Worm (Caenorhabditis elegans): ENCODE data around the gene C44H9.5.
"Not testable (repeated sequence)": the region's sequence is repeated elsewhere in the genome, so short reads cannot be mapped to it uniquely, and the experiment has no call there.

The C44H9.5 gene

DNA sequence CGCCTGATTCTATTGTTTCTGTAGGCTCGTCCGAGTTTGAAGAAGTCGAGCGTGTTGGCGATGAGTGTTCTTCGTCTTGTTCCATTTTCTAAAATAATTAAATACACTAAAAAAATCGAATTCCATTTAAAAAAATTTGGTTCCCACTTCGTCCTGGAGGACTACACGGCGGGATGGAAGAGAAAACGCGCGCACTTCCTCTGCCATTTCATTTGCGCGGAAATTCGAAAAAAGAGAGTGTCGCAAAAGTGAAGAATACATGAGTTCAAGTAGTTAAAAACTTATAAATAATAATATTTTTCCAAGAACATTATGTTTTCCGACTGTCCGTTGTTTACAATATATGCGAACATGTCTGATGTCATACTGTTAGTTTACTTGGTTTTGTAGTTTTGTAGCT is 20.3 kb upstream of the C44H9.5 start, which contains the start of gene T07F10.3 (continued):
- TF ChIP-seq hlh-30 (tag; optimal IDR thresholded peaks at IDR 0.05; ENCODE audit: insufficient read depth) (no peak), nhr-76 (tag; optimal IDR thresholded peaks at IDR 0.05) (no peak), nhr-41 (GFP tag; IDR thresholded peaks at IDR 0.05) (no peak), arid-1 (GFP tag; conservative IDR thresholded peaks at IDR 0.05) (peak; percentile 58), F37D6.2 (tag; optimal IDR thresholded peaks at IDR 0.05) (peak; percentile 47), spr-1 (tag; optimal IDR thresholded peaks at IDR 0.05) (peak; percentile 69), madf-9 (GFP tag; conservative IDR thresholded peaks at IDR 0.05) (peak; percentile 87), snpc-1.2 (GFP tag; IDR thresholded peaks at IDR 0.05) (0 out of 2 replicates have a peak, but pooled peaks have one; percentile 63), aly-2 (tag; optimal IDR thresholded peaks at IDR 0.05) (no peak), rbr-2 (tag; optimal IDR thresholded peaks at IDR 0.05) (peak; percentile 69), dmd-6 (GFP tag; IDR thresholded peaks at IDR 0.05) (peak; percentile 86), egl-27 (tag; optimal IDR thresholded peaks at IDR 0.05) (no peak), ztf-7 (tag; optimal IDR thresholded peaks at IDR 0.05) (no peak), hmg-1.1 (GFP tag; IDR thresholded peaks at IDR 0.05) (0 out of 2 replicates have a peak, but pooled peaks have one; percentile 34), ZK546.5 (tag; optimal IDR thresholded peaks at IDR 0.05) (no peak), Y48G9A.11 (GFP tag; IDR thresholded peaks at IDR 0.05) (peak; percentile 88), Y105C5A.15 (GFP tag; IDR thresholded peaks at IDR 0.05) (no peak), nhr-48 (tag; optimal IDR thresholded peaks at IDR 0.05) (peak; percentile 51), ceh-28 (tag; optimal IDR thresholded peaks at IDR 0.05) (no peak), ceh-82 (tag; optimal IDR thresholded peaks at IDR 0.05) (no peak), tag-97 (GFP tag; IDR thresholded peaks at IDR 0.05) (peak; percentile 81; the same call in 1 of the 2 replicates)

DNA sequence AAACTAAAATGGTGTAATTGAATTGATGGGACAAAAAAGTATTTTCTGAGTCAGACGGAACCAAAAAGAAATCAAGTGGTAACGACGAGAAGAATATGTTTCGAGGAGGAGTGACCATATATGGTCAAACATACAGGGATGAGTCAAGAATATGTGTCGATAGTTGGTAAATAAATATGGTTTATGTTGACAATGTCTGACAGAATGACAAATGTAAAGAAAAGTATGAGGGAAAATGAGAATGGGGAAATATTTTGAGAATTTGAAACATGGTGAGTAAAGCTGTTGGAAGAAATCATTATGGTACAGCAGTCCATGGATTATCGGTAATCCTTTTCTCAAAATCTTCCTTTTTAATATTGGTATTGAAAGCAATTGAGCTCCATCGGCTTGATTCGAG is 18.3 kb upstream of the C44H9.5 start, which contains the start of gene nspg-1:
TSS of gene nspg-1 (minus strand) at position 101 of the 400 bp plus-strand sequence.
- TF ChIP-seq spr-1 (tag; optimal IDR thresholded peaks at IDR 0.05) (no peak), egl-43 (GFP tag; IDR thresholded peaks at IDR 0.05) (no peak), zfp-2 (tag; optimal IDR thresholded peaks at IDR 0.05) (no peak), Y75B8A.6 (GFP tag; IDR thresholded peaks at IDR 0.05) (no peak), duxl-1 (tag; optimal IDR thresholded peaks at IDR 0.05; ENCODE audit: poor library complexity) (no peak), nhr-48 (tag; optimal IDR thresholded peaks at IDR 0.05) (no peak), nhr-6 (tag; optimal IDR thresholded peaks at IDR 0.05) (peak; percentile 27), ztf-7 (tag; optimal IDR thresholded peaks at IDR 0.05) (no peak), unc-62 (GFP tag; optimal IDR thresholded peaks at IDR 0.05 in 1 of 2) (no peak), unc-62 (tag; optimal IDR thresholded peaks at IDR 0.05) (no peak)

DNA sequence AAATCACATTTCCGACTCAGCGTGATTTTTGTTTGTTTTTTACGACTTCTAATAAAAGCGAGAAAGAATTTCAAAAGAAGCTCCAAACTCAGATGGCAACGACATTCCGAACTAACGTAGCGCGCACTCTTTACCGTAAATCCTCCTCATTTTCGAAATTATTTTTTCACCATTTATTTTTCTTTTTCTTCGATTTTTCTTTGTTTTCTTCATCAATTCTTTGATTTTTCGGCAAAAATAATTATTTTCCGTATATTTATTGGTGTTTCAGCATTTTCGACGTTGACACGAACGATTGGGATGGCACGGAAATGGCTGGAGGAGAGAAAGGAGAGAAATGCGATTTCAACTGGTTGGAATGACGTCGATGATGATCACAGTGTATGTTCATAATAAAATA is 16.0 kb upstream of the C44H9.5 start, which contains the start of gene T07F10.5:
TSS of gene T07F10.5 (plus strand) at position 301 of the 400 bp plus-strand sequence.
- TF ChIP-seq aha-1 (tag); nhr-48 (tag; optimal IDR thresholded peaks at IDR 0.05); ztf-11 (tag; optimal IDR thresholded peaks at IDR 0.05): not testable (repeated sequence)

DNA sequence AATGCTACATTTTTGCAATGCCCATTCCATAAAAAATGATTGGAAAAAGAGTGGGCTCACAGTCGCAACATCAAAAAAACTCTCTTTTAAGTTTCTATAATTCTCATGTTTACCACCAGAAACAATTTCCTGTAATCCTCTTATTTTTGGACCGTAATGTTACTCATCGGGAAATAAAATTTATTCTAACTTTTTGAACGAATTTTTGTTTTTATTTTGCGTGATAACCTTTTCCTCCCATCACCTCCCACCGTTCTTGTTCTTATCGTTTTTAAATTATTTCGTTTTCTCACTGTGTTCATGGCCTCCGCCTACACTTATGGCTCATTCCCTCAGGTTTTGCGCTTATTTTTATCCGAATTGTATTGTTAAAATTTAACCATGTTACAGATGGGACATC is 9.5 kb upstream of the C44H9.5 start, which contains the start of gene anp-1:
TSS of gene anp-1 (plus strand) at position 301 of the 400 bp plus-strand sequence.
- TF ChIP-seq gei-8 (GFP tag; optimal IDR thresholded peaks at IDR 0.05) = no peak
- TF ChIP-seq lin-13 (GFP tag; optimal IDR thresholded peaks at IDR 0.05) = no peak
- no peak for TF ChIP-seq nhr-10 (tag; optimal IDR thresholded peaks at IDR 0.05)
- no peak for TF ChIP-seq jun-1 (tag; optimal IDR thresholded peaks at IDR 0.05)
- no peak for TF ChIP-seq T20F7.1 (GFP tag; optimal IDR thresholded peaks at IDR 0.05)
- TF ChIP-seq mxl-2 (GFP tag; conservative IDR thresholded peaks at IDR 0.05) = no peak
- no peak for TF ChIP-seq dmd-8 (GFP tag; IDR thresholded peaks at IDR 0.05)
- no peak for TF ChIP-seq Y5F2A.4 (GFP tag; optimal IDR thresholded peaks at IDR 0.05)
- no peak for TF ChIP-seq attf-4 (tag; optimal IDR thresholded peaks at IDR 0.05)
- TF ChIP-seq T26A8.4 (GFP tag; IDR thresholded peaks at IDR 0.05) = no peak
- TF ChIP-seq zip-11 (GFP tag; IDR thresholded peaks at IDR 0.05) = no peak
- TF ChIP-seq zfp-3 (GFP tag; conservative IDR thresholded peaks at IDR 0.05) = no peak
- TF ChIP-seq pha-4 (GFP tag; IDR thresholded peaks at IDR 0.05) = no peak
- TF ChIP-seq pha-4 (tag; optimal IDR thresholded peaks at IDR 0.05) = no peak
- TF ChIP-seq Y105C5A.15 (GFP tag; IDR thresholded peaks at IDR 0.05) = no peak
- no peak for TF ChIP-seq vab-7 (GFP tag; IDR thresholded peaks at IDR 0.05)
- TF ChIP-seq snpc-4 (tag; optimal IDR thresholded peaks at IDR 0.05) = no peak
- no peak for TF ChIP-seq pqm-1 (tag; optimal IDR thresholded peaks at IDR 0.05)
- no peak for TF ChIP-seq mxl-3 (GFP tag; optimal IDR thresholded peaks at IDR 0.05)
- TF ChIP-seq nhr-6 (tag; optimal IDR thresholded peaks at IDR 0.05) = no peak
